Fruit fly (Drosophila melanogaster) S2 (cell line): ENCODE results near the gene Arc42.

Experiments used
- CG8478 ChIP-seq: fragments of >200 bp; optimal IDR thresholded peaks from 2 replicates; lab custom pipeline; 2018
- CTCF ChIP-seq, 2 experiments: fragments of >200 bp; optimal IDR thresholded peaks; 2 replicates each; lab custom pipeline; 2018

Arc42 gene

dm6 chr3R:19924331-19924730, 46.8 kb downstream of the Arc42 start:
- no peak for TF ChIP-seq CG8478
- no peak for TF ChIP-seq CTCF (optimal IDR thresholded peaks at IDR 0.05; lab: Kevin White, UChicago)

dm6 chr3R:19925271-19925670, 47.7 kb downstream of the Arc42 start, which contains the start of gene CG4462:
Gene CG4462, minus strand, starts transcription at chr3R:19925371.
- TF ChIP-seq CTCF (optimal IDR thresholded peaks at IDR 0.05; lab: Kevin White, UChicago) (no peak), CG8478 (no peak)

dm6 chr3R:19928544-19928943, 51.0 kb downstream of the Arc42 start, which contains the start of gene CG4459:
Gene CG4459, minus strand, starts transcription at chr3R:19928644.
- TF ChIP-seq CG8478 (no peak), CTCF (optimal IDR thresholded peaks at IDR 0.05; lab: Kevin White, UChicago) (no peak)
